Worm (Caenorhabditis elegans) whole organism, early embryonic: Measurements from ENCODE around the gene C16C4.17.

Experiments
- B0310.2 ChIP-seq: sonication (generic microtip); optimal IDR thresholded peaks from 2 replicates; lab custom pipeline; 2016; ENCODE audit warnings: mild to moderate bottlenecking, missing genetic modification characterization, missing compliant biosample characterization
- tra-4 ChIP-seq: sonication (generic microtip); optimal IDR thresholded peaks from 2 replicates; lab custom pipeline; 2017; ENCODE audit warnings: missing genetic modification characterization, missing compliant biosample characterization

DNA sequence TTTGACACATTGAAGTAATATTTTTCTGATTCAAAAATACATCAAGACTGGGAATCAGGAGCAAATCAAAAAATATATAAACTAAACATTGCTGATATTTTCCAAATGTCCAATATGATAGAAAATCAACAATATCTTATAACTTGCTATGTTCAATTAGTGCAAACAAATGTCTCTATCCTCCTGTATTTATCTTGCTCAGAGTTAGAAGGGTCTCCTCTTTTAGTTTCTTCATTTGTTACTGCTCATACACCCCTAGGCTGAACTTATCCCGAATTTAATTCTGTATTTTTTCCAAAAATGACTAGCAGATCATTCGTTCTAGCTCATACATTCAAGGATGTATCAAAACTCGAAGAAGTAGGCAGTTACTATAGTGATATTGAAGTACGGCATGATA lies 37.6 kb downstream of the C16C4.17 start, which contains the start of gene math-23:
- TF ChIP-seq tra-4 (tag; lab: Kevin White, UChicago), result no peak
- TF ChIP-seq B0310.2 (tag; lab: Kevin White, UChicago), result no peak
